Worm (Caenorhabditis elegans) whole organism, early embryonic: ENCODE data around the gene F42H10.2.

Source experiments
- F13C5.2 ChIP-seq: sonication (generic microtip); optimal IDR thresholded peaks from 2 replicates; lab custom pipeline; 2017; ENCODE audit warnings: mild to moderate bottlenecking, missing genetic modification characterization, inconsistent platforms, missing compliant biosample characterization
- ama-1 ChIP-seq: fragments of 150-350 bp; optimal IDR thresholded peaks from 2 replicates; lab custom pipeline; 2014
- ceh-13 ChIP-seq: fragments of 200-800 bp; sonication (Bioruptor generic); optimal IDR thresholded peaks from 2 replicates; lab custom pipeline; 2018; ENCODE audit warnings: mild to moderate bottlenecking, missing genetic modification characterization, missing compliant biosample characterization
- hnd-1 ChIP-seq: sonication (generic microtip); optimal IDR thresholded peaks from 2 replicates; lab custom pipeline; 2016; ENCODE audit warnings: missing genetic modification characterization, missing compliant biosample characterization
- tbx-37 ChIP-seq: fragments of 200-800 bp; sonication (Bioruptor generic); conservative IDR thresholded peaks from 2 replicates; pipeline ENCODE4 v1.3.6; 2022; ENCODE audit warnings: missing genetic modification reagents, missing genetic modification characterization, missing compliant biosample characterization

DNA sequence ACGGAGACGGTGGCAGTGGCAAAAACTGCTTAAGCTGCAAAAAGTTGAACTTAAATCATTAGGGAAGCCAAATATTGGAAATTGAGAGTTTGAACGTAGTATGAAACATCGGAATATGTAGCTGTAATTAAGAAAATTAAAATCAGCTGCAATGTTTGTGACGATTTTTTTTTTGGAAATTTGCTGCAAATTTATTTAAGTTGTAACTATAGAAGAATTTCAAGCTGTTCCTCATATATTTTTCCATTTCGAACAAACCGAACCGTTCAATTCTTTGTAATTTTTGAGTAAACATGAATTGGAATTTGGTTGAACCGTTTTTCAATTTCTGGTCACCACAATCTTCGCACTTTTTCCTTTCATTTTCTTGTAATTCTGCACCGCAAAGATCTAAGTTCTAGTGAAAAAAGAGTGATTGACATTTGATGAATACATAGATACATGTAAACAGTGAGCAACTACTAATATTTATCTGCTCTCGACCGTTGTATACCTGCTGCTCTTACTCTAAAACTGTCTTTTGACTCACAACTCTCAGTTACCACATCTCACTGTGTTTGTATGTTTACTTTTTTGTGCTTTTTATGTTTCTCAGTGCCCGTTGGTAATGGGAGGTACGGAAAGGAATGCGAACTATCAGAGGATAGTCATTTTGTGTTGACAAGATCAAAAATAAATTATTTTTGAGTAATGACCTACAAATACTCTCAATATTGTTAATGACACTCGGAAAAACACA lies 31.4 kb downstream of the F42H10.2 start:
- TF ChIP-seq tbx-37 (GFP tag; lab: Robert Waterston, UW): no peak
- TF ChIP-seq ceh-13: no peak
- TF ChIP-seq hnd-1 (tag; lab: Kevin White, UChicago): no peak
- no peak for TF ChIP-seq ama-1 (lab: Kevin White, UChicago)
- no peak for TF ChIP-seq F13C5.2 (tag; lab: Kevin White, UChicago)
